Worm (Caenorhabditis elegans): ENCODE results near the gene srg-8.
A peak's percentile ranks its signal among the peaks of the same experiment; 100 is the strongest.

The srg-8 gene

ce11 chrIII:6280070-6280596 is 25.5 kb upstream of the srg-8 start, which contains the start of gene hmg-1.2 (continued):
- peak; percentile 65 for TF ChIP-seq madf-10 (tag; optimal IDR thresholded peaks at IDR 0.05)
- TF ChIP-seq B0336.3 (GFP tag; IDR thresholded peaks at IDR 0.05): peak; percentile 85
- 0 out of 2 replicates have a peak, but pooled peaks have one; percentile 9 for TF ChIP-seq K11D2.4 (GFP tag; IDR thresholded peaks at IDR 0.05)
- TF ChIP-seq ceh-91 (GFP tag; IDR thresholded peaks at IDR 0.05): no peak
- TF ChIP-seq F39B2.1 (GFP tag; IDR thresholded peaks at IDR 0.05): no peak
- TF ChIP-seq lag-1 (GFP tag; IDR thresholded peaks at IDR 0.05): no peak
- no peak for TF ChIP-seq Y67H2A.10 (GFP tag; conservative IDR thresholded peaks at IDR 0.05)
- TF ChIP-seq F52B5.7 (tag; optimal IDR thresholded peaks at IDR 0.05): no peak
- no peak for TF ChIP-seq Y79H2A.3 (GFP tag; conservative IDR thresholded peaks at IDR 0.05)
- TF ChIP-seq F33H1.4 (GFP tag; IDR thresholded peaks at IDR 0.05): no peak; the same call in 1 of the 2 replicates
- peak; percentile 67 for TF ChIP-seq atf-7 (tag; optimal IDR thresholded peaks at IDR 0.05)
- peak; percentile 27 for TF ChIP-seq lsy-27 (tag; optimal IDR thresholded peaks at IDR 0.05; ENCODE audit: borderline replicate concordance, insufficient read depth)
- TF ChIP-seq ztf-26 (tag; optimal IDR thresholded peaks at IDR 0.05): peak; percentile 69
- no peak for TF ChIP-seq ztf-25 (GFP tag; IDR thresholded peaks at IDR 0.05)
- no peak for TF ChIP-seq bed-2 (GFP tag; IDR thresholded peaks at IDR 0.05)
- no peak for TF ChIP-seq sdz-38 (tag; optimal IDR thresholded peaks at IDR 0.05)
- TF ChIP-seq lir-1 (GFP tag; conservative IDR thresholded peaks at IDR 0.05): no peak
- TF ChIP-seq aptf-3 (GFP tag; IDR thresholded peaks at IDR 0.05): no peak
- no peak for TF ChIP-seq Y95B8A.8 (GFP tag; IDR thresholded peaks at IDR 0.05)
- peak; percentile 39 for TF ChIP-seq lin-54 (GFP tag; optimal IDR thresholded peaks at IDR 0.05)
- peak; percentile 12 for TF ChIP-seq ztf-22 (GFP tag; optimal IDR thresholded peaks at IDR 0.05)
- peak in 1 of 2 experiments; percentile 29 for TF ChIP-seq let-607 (tag; optimal IDR thresholded peaks at IDR 0.05)
- TF ChIP-seq ceh-79 (tag; optimal IDR thresholded peaks at IDR 0.05): peak; percentile 32
- no peak for TF ChIP-seq tbx-9 (tag; optimal IDR thresholded peaks at IDR 0.05; ENCODE audit: borderline replicate concordance)
- no peak for TF ChIP-seq B0035.1 (tag; optimal IDR thresholded peaks at IDR 0.05)
- no peak for TF ChIP-seq bed-1 (GFP tag; IDR thresholded peaks at IDR 0.05)
- TF ChIP-seq hsf-1 (GFP tag; IDR thresholded peaks at IDR 0.05): no peak
- no peak for TF ChIP-seq D2030.7 (GFP tag; IDR thresholded peaks at IDR 0.05)
- TF ChIP-seq mxl-1 (tag; optimal IDR thresholded peaks at IDR 0.05): no peak
- no peak for TF ChIP-seq madf-3 (GFP tag; IDR thresholded peaks at IDR 0.05)
- TF ChIP-seq hrde-1 (tag; optimal IDR thresholded peaks at IDR 0.05; ENCODE audit: borderline replicate concordance): no peak
- no peak for TF ChIP-seq him-1 (tag; optimal IDR thresholded peaks at IDR 0.05)
- TF ChIP-seq nhr-90 (tag; optimal IDR thresholded peaks at IDR 0.05): peak; percentile 49
- no peak for TF ChIP-seq mes-4 (tag; optimal IDR thresholded peaks at IDR 0.05)
- no peak for TF ChIP-seq T26A5.8 (tag; optimal IDR thresholded peaks at IDR 0.05)
- no peak for TF ChIP-seq ztf-28 (GFP tag; IDR thresholded peaks at IDR 0.05)
- TF ChIP-seq F55B11.4 (tag; optimal IDR thresholded peaks at IDR 0.05; ENCODE audit: borderline replicate concordance, insufficient read depth): no peak
- peak; percentile 74 for TF ChIP-seq cebp-1 (GFP tag; IDR thresholded peaks at IDR 0.05)
- TF ChIP-seq cebp-1 (tag; optimal IDR thresholded peaks at IDR 0.05): peak; percentile 94
- peak; percentile 99 for TF ChIP-seq hmg-1.2 (GFP tag; IDR thresholded peaks at IDR 0.05)
- TF ChIP-seq zim-3 (tag; optimal IDR thresholded peaks at IDR 0.05): no peak
- TF ChIP-seq F23B12.7 (tag; optimal IDR thresholded peaks at IDR 0.05; ENCODE audit: insufficient read depth): no peak
- TF ChIP-seq nhr-179 (tag; optimal IDR thresholded peaks at IDR 0.05): no peak
- peak; percentile 73 for TF ChIP-seq dox-1 (GFP tag; IDR thresholded peaks at IDR 0.05)
- 0 out of 2 replicates have a peak, but pooled peaks have one; percentile 35 for TF ChIP-seq egl-18 (GFP tag; IDR thresholded peaks at IDR 0.05)
- no peak for TF ChIP-seq rpc-1 (optimal IDR thresholded peaks at IDR 0.05)
- TF ChIP-seq rpc-1 (tag; optimal IDR thresholded peaks at IDR 0.05): no peak
- peak; percentile 85 for TF ChIP-seq lin-40 (tag; optimal IDR thresholded peaks at IDR 0.05)
- TF ChIP-seq mcd-1 (GFP tag; IDR thresholded peaks at IDR 0.05): peak; percentile 57
